Fruit fly (Drosophila melanogaster): ENCODE results near the gene mtTFB1.

The mtTFB1 gene

dm6 chr3L:11708633-11709116 lies at the start of gene mtTFB1, which contains the start of gene Ccdc56:
Gene mtTFB1, plus strand, starts transcription at chr3L:11708979.
Gene Ccdc56, plus strand, starts transcription at chr3L:11708979.
- TF ChIP-seq Sox15 (GFP tag; optimal IDR thresholded peaks at IDR 0.05): no peak
- no peak for TF ChIP-seq CG10669 (GFP tag; optimal IDR thresholded peaks at IDR 0.05)
- no peak for TF ChIP-seq OdsH (GFP tag; optimal IDR thresholded peaks at IDR 0.05)
- TF ChIP-seq CG11294 (GFP tag; IDR thresholded peaks at IDR 0.05): no peak
- peak; percentile 19 for TF ChIP-seq CG31627 (GFP tag; optimal IDR thresholded peaks at IDR 0.05)
- TF ChIP-seq Hr39 (GFP tag; optimal IDR thresholded peaks at IDR 0.05): no peak
- no peak for TF ChIP-seq Eip75B (GFP tag; optimal IDR thresholded peaks at IDR 0.05)
- TF ChIP-seq CG8119 (GFP tag; IDR thresholded peaks at IDR 0.05): no peak
- TF ChIP-seq fkh (GFP tag; optimal IDR thresholded peaks at IDR 0.05): no peak
- peak; percentile 4 for TF ChIP-seq cyc (GFP tag; optimal IDR thresholded peaks at IDR 0.05)
- no peak for TF ChIP-seq CG6854 (GFP tag; optimal IDR thresholded peaks at IDR 0.05)
- peak; percentile 75 for TF ChIP-seq vri (GFP tag; optimal IDR thresholded peaks at IDR 0.05)
- no peak for TF ChIP-seq Lpt (GFP tag; optimal IDR thresholded peaks at IDR 0.05)
- no peak for TF ChIP-seq spab (GFP tag; optimal IDR thresholded peaks at IDR 0.05)
- no peak for TF ChIP-seq Sox14 (GFP tag; optimal IDR thresholded peaks at IDR 0.05)
- TF ChIP-seq Eip78C (GFP tag): peak; percentile 21
- TF ChIP-seq CG9139 (GFP tag; optimal IDR thresholded peaks at IDR 0.05): no peak
- TF ChIP-seq CG10631 (GFP tag; optimal IDR thresholded peaks at IDR 0.05): no peak
- TF ChIP-seq achi (GFP tag; optimal IDR thresholded peaks at IDR 0.05): no peak
- TF ChIP-seq svp (GFP tag): no peak
- no peak for TF ChIP-seq CG15336 (GFP tag; IDR thresholded peaks at IDR 0.05)
- TF ChIP-seq topi (GFP tag; optimal IDR thresholded peaks at IDR 0.05): no peak
- no peak for TF ChIP-seq esn (GFP tag; optimal IDR thresholded peaks at IDR 0.05)

- TF ChIP-seq lz (GFP tag; optimal IDR thresholded peaks at IDR 0.05) (no peak), CG8632 (GFP tag; optimal IDR thresholded peaks at IDR 0.05) (no peak), topi (GFP tag; optimal IDR thresholded peaks at IDR 0.05) (no peak), CG11902 (GFP tag; optimal IDR thresholded peaks at IDR 0.05) (no peak), CG32006 (GFP tag; optimal IDR thresholded peaks at IDR 0.05) (no peak), Blimp-1 (GFP tag; optimal IDR thresholded peaks at IDR 0.05) (no peak), CG16779 (tag; optimal IDR thresholded peaks at IDR 0.05) (no peak), CG6163 (GFP tag; IDR thresholded peaks at IDR 0.05) (no peak), Sox14 (GFP tag; optimal IDR thresholded peaks at IDR 0.05) (no peak), CG7368 (GFP tag; optimal IDR thresholded peaks at IDR 0.05) (no peak), Lpt (GFP tag; optimal IDR thresholded peaks at IDR 0.05) (no peak), spab (GFP tag; optimal IDR thresholded peaks at IDR 0.05) (no peak)
Observed at dm6 chr3L:11678313-11678817, 30.4 kb upstream of the mtTFB1 start.

- TF ChIP-seq CG34406 (GFP tag; optimal IDR thresholded peaks at IDR 0.05) (no peak), CG6792 (GFP tag; optimal IDR thresholded peaks at IDR 0.05) (peak; percentile 6), CG9139 (GFP tag; optimal IDR thresholded peaks at IDR 0.05) (no peak), CG4318 (GFP tag; optimal IDR thresholded peaks at IDR 0.05) (no peak), CG6163 (GFP tag; IDR thresholded peaks at IDR 0.05) (peak; percentile 71; the same call in 2 of the 3 replicates), achi (GFP tag; optimal IDR thresholded peaks at IDR 0.05) (peak; percentile 19), ss (GFP tag; optimal IDR thresholded peaks at IDR 0.05) (peak; percentile 12 to 22), spab (GFP tag; optimal IDR thresholded peaks at IDR 0.05) (no peak), eg (GFP tag; IDR thresholded peaks at IDR 0.05) (peak; percentile 72; the same call in 2 of the 3 replicates), Eip75B (GFP tag; optimal IDR thresholded peaks at IDR 0.05) (peak; percentile 18), dsx (GFP tag; optimal IDR thresholded peaks at IDR 0.05; ENCODE audit: poor library complexity, severe bottlenecking) (no peak), net (GFP tag; optimal IDR thresholded peaks at IDR 0.05) (peak; percentile 28), Hr4 (GFP tag; optimal IDR thresholded peaks at IDR 0.05) (peak; percentile 44), OdsH (GFP tag; optimal IDR thresholded peaks at IDR 0.05) (peak; percentile 18), CG32006 (GFP tag; optimal IDR thresholded peaks at IDR 0.05) (peak; percentile 37), Met (GFP tag; optimal IDR thresholded peaks at IDR 0.05) (no peak), svp (GFP tag) (peak; percentile 36), pdm3 (GFP tag; optimal IDR thresholded peaks at IDR 0.05) (peak; percentile 32), Sox102F (GFP tag; optimal IDR thresholded peaks at IDR 0.05) (no peak), vri (GFP tag; optimal IDR thresholded peaks at IDR 0.05) (no peak), Gug (GFP tag; IDR thresholded peaks at IDR 0.05) (no peak), fd85E (GFP tag; optimal IDR thresholded peaks at IDR 0.05) (no peak), CG8119 (GFP tag; IDR thresholded peaks at IDR 0.05) (peak; percentile 38; the same call in 1 of the 3 replicates), Eip78C (GFP tag) (peak; percentile 70), acj6 (GFP tag; optimal IDR thresholded peaks at IDR 0.05) (peak; percentile 10), Hr38 (GFP tag; optimal IDR thresholded peaks at IDR 0.05) (no peak), CG3919 (GFP tag; optimal IDR thresholded peaks at IDR 0.05) (peak; percentile 61), lz (GFP tag; optimal IDR thresholded peaks at IDR 0.05) (no peak), CG11294 (GFP tag; IDR thresholded peaks at IDR 0.05) (peak; percentile 62; the same call in 1 of the 2 replicates)
Observed at dm6 chr3L:11680298-11680697, 28.5 kb upstream of the mtTFB1 start, which contains the start of gene CG32085. Gene CG32085, minus strand, starts transcription at chr3L:11680344.
